Fruit fly (Drosophila melanogaster): ENCODE results near the gene Hmgcr.

The Hmgcr gene

dm6 chr3R:23783961-23784360 is 50.8 kb downstream of the Hmgcr start (continued):
- peak; percentile 71 for TF ChIP-seq CG30431 (GFP tag; optimal IDR thresholded peaks at IDR 0.05)
- TF ChIP-seq ham (GFP tag; IDR thresholded peaks at IDR 0.05) = no peak
- TF ChIP-seq seq (GFP tag; IDR thresholded peaks at IDR 0.05) = peak; percentile 65
- peak; percentile 75 for TF ChIP-seq ATbp (GFP tag; optimal IDR thresholded peaks at IDR 0.05)
- peak; percentile 89 for TF ChIP-seq Blimp-1 (GFP tag; optimal IDR thresholded peaks at IDR 0.05)
- peak; percentile 17 for TF ChIP-seq MTF-1 (GFP tag; optimal IDR thresholded peaks at IDR 0.05; ENCODE audit: borderline replicate concordance)
- 0 out of 2 replicates have a peak, but pooled peaks have one; percentile 37 for TF ChIP-seq CG9215 (GFP tag; IDR thresholded peaks at IDR 0.05)
- TF ChIP-seq klu (GFP tag; IDR thresholded peaks at IDR 0.05) = no peak
- 0 out of 2 replicates have a peak, but pooled peaks have one; percentile 24 for TF ChIP-seq toy (GFP tag; IDR thresholded peaks at IDR 0.05)
- no peak for TF ChIP-seq grn (GFP tag; optimal IDR thresholded peaks at IDR 0.05)
- TF ChIP-seq p53 (GFP tag; optimal IDR thresholded peaks at IDR 0.05) = no peak
- peak; percentile 83 for TF ChIP-seq PHDP (tag; optimal IDR thresholded peaks at IDR 0.05)
- TF ChIP-seq Bgb (GFP tag; IDR thresholded peaks at IDR 0.05; ENCODE audit: partially characterized antibody) = no peak
- peak; percentile 53 for TF ChIP-seq Max (GFP tag; optimal IDR thresholded peaks at IDR 0.05)
- TF ChIP-seq CG5180 (GFP tag; optimal IDR thresholded peaks at IDR 0.05) = peak; percentile 39
- no peak for TF ChIP-seq cg (GFP tag; optimal IDR thresholded peaks at IDR 0.05)
- peak; percentile 77 for TF ChIP-seq CG9727 (GFP tag; optimal IDR thresholded peaks at IDR 0.05)
- peak; percentile 88 for TF ChIP-seq CG6254 (GFP tag; optimal IDR thresholded peaks at IDR 0.05)
- peak; percentile 56 for TF ChIP-seq CG10654 (GFP tag; optimal IDR thresholded peaks at IDR 0.05)
- peak; percentile 74 for TF ChIP-seq row (GFP tag; IDR thresholded peaks at IDR 0.05)
- no peak for TF ChIP-seq CG7987 (GFP tag; optimal IDR thresholded peaks at IDR 0.05)
- TF ChIP-seq Deaf1 (tag; optimal IDR thresholded peaks at IDR 0.05) = peak; percentile 46
- peak; percentile 9 for TF ChIP-seq Myb (GFP tag; optimal IDR thresholded peaks at IDR 0.05)
- peak; percentile 52; the same call in 1 of the 3 replicates for TF ChIP-seq gce (GFP tag; IDR thresholded peaks at IDR 0.05)
- TF ChIP-seq ac (GFP tag; optimal IDR thresholded peaks at IDR 0.05) = peak; percentile 52
- TF ChIP-seq btn (GFP tag; optimal IDR thresholded peaks at IDR 0.05) = peak; percentile 29
- TF ChIP-seq CG10267 (tag; optimal IDR thresholded peaks at IDR 0.05) = peak; percentile 78
- no peak for TF ChIP-seq tna (GFP tag; IDR thresholded peaks at IDR 0.05; ENCODE audit: partially characterized antibody)
- TF ChIP-seq unpg (GFP tag; optimal IDR thresholded peaks at IDR 0.05) = peak; percentile 86
- TF ChIP-seq CG17829 (tag; optimal IDR thresholded peaks at IDR 0.05) = peak; percentile 87
- peak; percentile 65 for TF ChIP-seq cato (GFP tag; optimal IDR thresholded peaks at IDR 0.05; ENCODE audit: borderline replicate concordance)
- TF ChIP-seq CG15011 (GFP tag; optimal IDR thresholded peaks at IDR 0.05) = peak; percentile 51
- TF ChIP-seq da (GFP tag; optimal IDR thresholded peaks at IDR 0.05) = peak; percentile 15
- peak; percentile 44 for TF ChIP-seq NfI (GFP tag; optimal IDR thresholded peaks at IDR 0.05)
- peak; percentile 60 for TF ChIP-seq ttk (GFP tag; IDR thresholded peaks at IDR 0.05)
- peak; percentile 10 for TF ChIP-seq CG9876 (GFP tag; optimal IDR thresholded peaks at IDR 0.05)
- no peak for TF ChIP-seq slou (GFP tag; optimal IDR thresholded peaks at IDR 0.05)
- no peak for TF ChIP-seq CG8478 (optimal IDR thresholded peaks at IDR 0.05)
- peak; percentile 37 for TF ChIP-seq odd (GFP tag; optimal IDR thresholded peaks at IDR 0.05)
- TF ChIP-seq ind (GFP tag; optimal IDR thresholded peaks at IDR 0.05) = peak; percentile 66
- TF ChIP-seq dati (GFP tag; IDR thresholded peaks at IDR 0.05) = no peak
- no peak for TF ChIP-seq Scr (GFP tag; IDR thresholded peaks at IDR 0.05; ENCODE audit: partially characterized antibody)
- TF ChIP-seq Sry-δ (GFP tag; optimal IDR thresholded peaks at IDR 0.05) = peak; percentile 29
- no peak for TF ChIP-seq unc-4 (GFP tag; IDR thresholded peaks at IDR 0.05; ENCODE audit: partially characterized antibody)
- peak; percentile 23 for TF ChIP-seq ERR (GFP tag; optimal IDR thresholded peaks at IDR 0.05)
- TF ChIP-seq CTCF (GFP tag; optimal IDR thresholded peaks at IDR 0.05) = peak; percentile 24
- peak; percentile 60; the same call in 1 of the 2 replicates for TF ChIP-seq ranshi (GFP tag; IDR thresholded peaks at IDR 0.05)
- TF ChIP-seq CG8944 (GFP tag; optimal IDR thresholded peaks at IDR 0.05) = peak; percentile 10
- peak; percentile 91 for TF ChIP-seq phol (tag; optimal IDR thresholded peaks at IDR 0.05)
- peak; percentile 67 for TF ChIP-seq bcd (GFP tag; optimal IDR thresholded peaks at IDR 0.05)
- peak; percentile 73 for TF ChIP-seq nerfin-1 (tag; optimal IDR thresholded peaks at IDR 0.05)
